Fruit fly (Drosophila melanogaster): ENCODE results near the gene vn.

Gene vn

dm6 chr3L:5845466-5845865 lies at the start of gene vn (continued):
- TF ChIP-seq Trl (optimal IDR thresholded peaks at IDR 0.05): peak; percentile 38 to 57
- TF ChIP-seq Trl (GFP tag; optimal IDR thresholded peaks at IDR 0.05): no peak
- peak; percentile 15 for TF ChIP-seq cg (GFP tag; optimal IDR thresholded peaks at IDR 0.05)
- TF ChIP-seq Stat92E (GFP tag; optimal IDR thresholded peaks at IDR 0.05): peak in 1 of 3 experiments; percentile 31
- TF ChIP-seq CG4360 (GFP tag; IDR thresholded peaks at IDR 0.05): 0 out of 2 replicates have a peak, but pooled peaks have one; percentile 25
- no peak for TF ChIP-seq HLH54F (GFP tag; optimal IDR thresholded peaks at IDR 0.05)
- no peak; the same call in 1 of the 2 replicates for TF ChIP-seq crol (GFP tag; IDR thresholded peaks at IDR 0.05)
- peak; percentile 17; the same call in 1 of the 3 replicates for TF ChIP-seq knrl (GFP tag; IDR thresholded peaks at IDR 0.05; ENCODE audit: partially characterized antibody)
- TF ChIP-seq row (GFP tag; IDR thresholded peaks at IDR 0.05): peak; percentile 13; the same call in 1 of the 3 replicates
- TF ChIP-seq HmgZ (tag; optimal IDR thresholded peaks at IDR 0.05): peak; percentile 17
- no peak for TF ChIP-seq repo (GFP tag; optimal IDR thresholded peaks at IDR 0.05)
- TF ChIP-seq hkb (optimal IDR thresholded peaks at IDR 0.05): no peak
- TF ChIP-seq hkb (GFP tag; IDR thresholded peaks at IDR 0.05): peak; percentile 40; the same call in 1 of the 2 replicates
- TF ChIP-seq lab (GFP tag; optimal IDR thresholded peaks at IDR 0.05): peak; percentile 16
- peak; percentile 89 for TF ChIP-seq CG2199 (GFP tag; IDR thresholded peaks at IDR 0.05)
- no peak for TF ChIP-seq az2 (GFP tag; optimal IDR thresholded peaks at IDR 0.05)
- TF ChIP-seq so (GFP tag; IDR thresholded peaks at IDR 0.05): peak; percentile 48; the same call in 1 of the 3 replicates
- peak; percentile 6 for TF ChIP-seq HmgD (GFP tag; optimal IDR thresholded peaks at IDR 0.05)

- TF ChIP-seq wor (GFP tag; IDR thresholded peaks at IDR 0.05) (no peak), CG9932 (GFP tag; IDR thresholded peaks at IDR 0.05) (no peak), nerfin-1 (tag; optimal IDR thresholded peaks at IDR 0.05) (peak; percentile 22), oc (tag; optimal IDR thresholded peaks at IDR 0.05) (peak; percentile 68), CG7556 (GFP tag; optimal IDR thresholded peaks at IDR 0.05) (no peak), Hey (tag; optimal IDR thresholded peaks at IDR 0.05) (peak; percentile 98), D (optimal IDR thresholded peaks at IDR 0.05) (no peak), D (GFP tag; optimal IDR thresholded peaks at IDR 0.05) (peak; percentile 19), tll (GFP tag; optimal IDR thresholded peaks at IDR 0.05) (peak in 1 of 2 experiments; percentile 37)
Measured at dm6 chr3L:5893063-5893462, 47.6 kb upstream of the vn start.

- TF ChIP-seq CG33213 (GFP tag; optimal IDR thresholded peaks at IDR 0.05) (no peak), ac (GFP tag; optimal IDR thresholded peaks at IDR 0.05) (no peak), kay (GFP tag; optimal IDR thresholded peaks at IDR 0.05) (no peak), pros (GFP tag; optimal IDR thresholded peaks at IDR 0.05) (peak; percentile 63), nerfin-1 (tag; optimal IDR thresholded peaks at IDR 0.05) (peak; percentile 57), Sry-δ (GFP tag; optimal IDR thresholded peaks at IDR 0.05) (no peak), CG11456 (GFP tag; IDR thresholded peaks at IDR 0.05) (0 out of 3 replicates have a peak, but pooled peaks have one; percentile 34), zen (tag; optimal IDR thresholded peaks at IDR 0.05) (peak; percentile 1)
Measured at dm6 chr3L:5891812-5892211, 46.3 kb upstream of the vn start.

- TF ChIP-seq ewg (GFP tag; optimal IDR thresholded peaks at IDR 0.05): peak; percentile 55
- peak; percentile 90 for TF ChIP-seq Nf-YC (tag; optimal IDR thresholded peaks at IDR 0.05)
- 0 out of 2 replicates have a peak, but pooled peaks have one; percentile 14 for TF ChIP-seq crol (GFP tag; IDR thresholded peaks at IDR 0.05)
- no peak for TF ChIP-seq CG10321 (GFP tag; IDR thresholded peaks at IDR 0.05)
- TF ChIP-seq Antp (GFP tag; optimal IDR thresholded peaks at IDR 0.05): no peak
- peak; percentile 24; the same call in 1 of the 2 replicates for TF ChIP-seq seq (GFP tag; IDR thresholded peaks at IDR 0.05)
- no peak for TF ChIP-seq CG32532 (GFP tag; IDR thresholded peaks at IDR 0.05)
- peak; percentile 92 for TF ChIP-seq Nf-YB (GFP tag; optimal IDR thresholded peaks at IDR 0.05)
Measured at dm6 chr3L:5891114-5891513, 45.6 kb upstream of the vn start.

All from whole organism, embryonic.